Worm (Caenorhabditis elegans): ENCODE measurements around the gene pcf-11.

- TF ChIP-seq ztf-11 (tag; optimal IDR thresholded peaks at IDR 0.05) (no peak), Y105C5A.15 (GFP tag; IDR thresholded peaks at IDR 0.05) (no peak), fkh-10 (GFP tag; optimal IDR thresholded peaks at IDR 0.05) (no peak), pha-4 (GFP tag; IDR thresholded peaks at IDR 0.05) (no peak), pha-4 (tag; optimal IDR thresholded peaks at IDR 0.05) (no peak), dpl-1 (GFP tag; optimal IDR thresholded peaks at IDR 0.05) (no peak), ama-1 (optimal IDR thresholded peaks at IDR 0.05) (no peak), aly-2 (tag; optimal IDR thresholded peaks at IDR 0.05) (no peak)
Observed at ce11 chrIII:5047740-5048139, 23.0 kb downstream of the pcf-11 start, which contains the start of gene C45G9.5.

Data from whole organism, L4 larva.